Worm (Caenorhabditis elegans): ENCODE results near the gene ZK742.3.

- TF ChIP-seq elt-3 (tag; optimal IDR thresholded peaks at IDR 0.05): no peak
- no peak for TF ChIP-seq ama-1 (optimal IDR thresholded peaks at IDR 0.05)
- TF ChIP-seq nhr-237 (tag; optimal IDR thresholded peaks at IDR 0.05): no peak
- TF ChIP-seq elt-1 (tag; optimal IDR thresholded peaks at IDR 0.05): no peak
- no peak for TF ChIP-seq dmd-4 (tag; optimal IDR thresholded peaks at IDR 0.05)
- no peak for TF ChIP-seq ceh-82 (tag; optimal IDR thresholded peaks at IDR 0.05)
- no peak for TF ChIP-seq lsy-2 (tag; optimal IDR thresholded peaks at IDR 0.05)
- no peak for TF ChIP-seq lin-13 (GFP tag; optimal IDR thresholded peaks at IDR 0.05)
- no peak for TF ChIP-seq fos-1 (tag; optimal IDR thresholded peaks at IDR 0.05)
- TF ChIP-seq nhr-11 (tag; optimal IDR thresholded peaks at IDR 0.05): no peak
Measured at ce11 chrV:7830952-7831351, 21.2 kb upstream of the ZK742.3 start.

All from whole organism, L2 larva.